Fruit fly (Drosophila melanogaster) S2 (cell line): ENCODE data around the gene CG11379.

Experiments
- CG8478 ChIP-seq: fragments of >200 bp; optimal IDR thresholded peaks from 2 replicates; lab custom pipeline; 2018
- CTCF ChIP-seq, 2 experiments: fragments of >200 bp; optimal IDR thresholded peaks; 2 replicates each; lab custom pipeline; 2018

- TF ChIP-seq CTCF (optimal IDR thresholded peaks at IDR 0.05; lab: Kevin White, UChicago) (no peak), CG8478 (no peak)
Measured at dm6 chrX:1206437-1206836, 26.5 kb downstream of the CG11379 start, which contains the start of gene CG14624.
